Worm (Caenorhabditis elegans) whole organism, late embryonic: ENCODE data around the gene cest-35.1.

ENCODE experiments used
- ama-1 ChIP-seq: fragments of 150-350 bp; optimal IDR thresholded peaks from 2 replicates; lab custom pipeline; 2014
- nhr-11 ChIP-seq: fragments of 150-350 bp; optimal IDR thresholded peaks from 2 replicates; lab custom pipeline; 2014; ENCODE audit warnings: missing biosample characterization, missing genetic modification characterization

- TF ChIP-seq nhr-11 (tag; lab: Kevin White, UChicago) (no peak), ama-1 (lab: Kevin White, UChicago) (no peak)
These were observed 28.6 kb upstream of the cest-35.1 start for ce11 chrV:5271487-5271886.
